Worm (Caenorhabditis elegans) whole organism, late embryonic: Measurements from ENCODE around the gene C12D8.9.

Experiments used
- dmd-4 ChIP-seq: sonication (generic microtip); optimal IDR thresholded peaks from 2 replicates; lab custom pipeline; 2016; ENCODE audit warnings: borderline replicate concordance, missing genetic modification characterization, missing compliant biosample characterization
- lim-6 ChIP-seq: sonication (generic microtip); optimal IDR thresholded peaks from 2 replicates; lab custom pipeline; 2016; ENCODE audit warnings: missing genetic modification characterization, missing compliant biosample characterization
- pqm-1 ChIP-seq: sonication (generic microtip); optimal IDR thresholded peaks from 2 replicates; lab custom pipeline; 2016; ENCODE audit warnings: missing genetic modification characterization, missing compliant biosample characterization
- unc-42 ChIP-seq: sonication (generic microtip); optimal IDR thresholded peaks from 2 replicates; lab custom pipeline; 2016; ENCODE audit warnings: missing genotype, missing genetic modification characterization, missing compliant biosample characterization

DNA sequence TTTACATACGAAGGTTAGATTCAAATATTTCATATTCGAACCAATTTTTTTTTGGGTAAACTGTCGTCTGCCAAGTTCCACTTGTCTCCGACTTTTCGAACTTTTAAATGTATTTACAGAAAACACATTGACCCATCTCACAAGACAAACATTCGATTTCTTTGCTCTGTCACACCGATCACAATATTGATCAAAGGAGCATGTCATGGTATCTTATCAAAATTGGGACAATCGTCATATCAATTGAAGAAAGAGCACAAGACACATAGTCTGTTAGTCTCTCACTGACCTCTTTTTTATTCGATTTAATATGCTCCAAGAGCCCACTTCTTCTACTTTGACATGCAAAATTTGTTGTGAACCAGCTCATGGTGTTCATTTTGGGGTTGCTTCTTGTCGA is 13.0 kb upstream of the C12D8.9 start, which contains the start of gene nhr-232:
- TF ChIP-seq pqm-1 (tag; lab: Kevin White, UChicago) (no peak), unc-42 (tag; lab: Kevin White, UChicago) (no peak), lim-6 (tag; lab: Kevin White, UChicago) (no peak), dmd-4 (tag; lab: Kevin White, UChicago) (no peak)
